Worm (Caenorhabditis elegans) whole organism, L3 larva: ENCODE results near the gene chhy-1.
A peak's percentile ranks its signal among the peaks of the same experiment; 100 is the strongest.

Experiments
- R02D3.7 ChIP-seq: fragments of 150-350 bp; optimal IDR thresholded peaks from 2 replicates; lab custom pipeline; 2014; ENCODE audit warnings: missing biosample characterization, missing genetic modification characterization
- ZK546.5 ChIP-seq: sonication (generic microtip); optimal IDR thresholded peaks from 2 replicates; lab custom pipeline; 2017; ENCODE audit warnings: missing biosample characterization, missing genetic modification characterization
- aly-2 ChIP-seq: fragments of 150-350 bp; optimal IDR thresholded peaks from 2 replicates; lab custom pipeline; 2014; ENCODE audit warnings: missing biosample characterization, missing genetic modification characterization
- ceh-28 ChIP-seq: fragments of 150-350 bp; optimal IDR thresholded peaks from 2 replicates; lab custom pipeline; 2014; ENCODE audit warnings: missing biosample characterization, missing genetic modification reagents, missing genetic modification characterization
- ceh-82 ChIP-seq: fragments of 150-350 bp; optimal IDR thresholded peaks from 2 replicates; lab custom pipeline; 2014; ENCODE audit warnings: missing biosample characterization, missing genetic modification characterization
- daf-12 ChIP-seq: fragments of 150-350 bp; optimal IDR thresholded peaks from 2 replicates; lab custom pipeline; 2014; ENCODE audit warnings: missing biosample characterization, missing genetic modification reagents, missing genetic modification characterization
- egl-27 ChIP-seq: sonication (generic microtip); optimal IDR thresholded peaks from 4 replicates; lab custom pipeline; 2017; ENCODE audit warnings: missing biosample characterization, missing genetic modification reagents, missing genetic modification characterization
- egl-5 ChIP-seq: fragments of 150-350 bp; optimal IDR thresholded peaks from 2 replicates; lab custom pipeline; 2017; ENCODE audit warnings: missing biosample characterization, missing genetic modification reagents, missing genetic modification characterization, inconsistent platforms
- elt-1 ChIP-seq: fragments of 150-350 bp; optimal IDR thresholded peaks from 2 replicates; lab custom pipeline; 2014; ENCODE audit warnings: missing biosample characterization, missing genetic modification characterization
- elt-2 ChIP-seq: sonication (generic microtip); optimal IDR thresholded peaks from 2 replicates; lab custom pipeline; 2016; ENCODE audit warnings: missing genetic modification reagents, mild to moderate bottlenecking, missing genetic modification characterization, missing compliant biosample characterization
- fkh-10 ChIP-seq: sonication (generic microtip); optimal IDR thresholded peaks from 2 replicates; lab custom pipeline; 2017; ENCODE audit warnings: missing biosample characterization, missing genetic modification reagents, missing genetic modification characterization
- fkh-2 ChIP-seq: fragments of 150-350 bp; optimal IDR thresholded peaks from 2 replicates; lab custom pipeline; 2014; ENCODE audit warnings: missing biosample characterization, missing genetic modification reagents, missing genetic modification characterization
- fos-1 ChIP-seq: fragments of 150-350 bp; optimal IDR thresholded peaks from 2 replicates; lab custom pipeline; 2014; ENCODE audit warnings: missing biosample characterization, missing genetic modification characterization
- hmg-11 ChIP-seq: sonication (generic microtip); optimal IDR thresholded peaks from 2 replicates; lab custom pipeline; 2016; ENCODE audit warnings: missing genetic modification characterization, missing compliant biosample characterization
- jun-1 ChIP-seq: fragments of 150-350 bp; optimal IDR thresholded peaks from 2 replicates; lab custom pipeline; 2014; ENCODE audit warnings: missing biosample characterization, missing genetic modification reagents, missing genetic modification characterization
- lin-39 ChIP-seq: fragments of 150-350 bp; optimal IDR thresholded peaks from 2 replicates; lab custom pipeline; 2018; ENCODE audit warnings: missing biosample characterization, missing genetic modification reagents, missing genetic modification characterization
- mdl-1 ChIP-seq: fragments of 150-350 bp; optimal IDR thresholded peaks from 2 replicates; lab custom pipeline; 2014; ENCODE audit warnings: missing biosample characterization, missing genetic modification characterization
- mml-1 ChIP-seq: fragments of 150-350 bp; sonication (generic microtip); optimal IDR thresholded peaks from 3 replicates; lab custom pipeline; 2014; ENCODE audit warnings: missing biosample characterization, missing genetic modification characterization
- nfya-1 ChIP-seq: sonication (generic microtip); optimal IDR thresholded peaks from 2 replicates; lab custom pipeline; 2017; ENCODE audit warnings: missing genetic modification characterization, mild to moderate bottlenecking, missing compliant biosample characterization, antibody characterized with exemption, moderate library complexity; ENCODE audit not compliant: insufficient read depth
- nhr-11 ChIP-seq: fragments of 150-350 bp; optimal IDR thresholded peaks from 2 replicates; lab custom pipeline; 2014; ENCODE audit warnings: missing biosample characterization, missing genetic modification characterization
- nhr-12 ChIP-seq: fragments of 150-350 bp; optimal IDR thresholded peaks from 2 replicates; lab custom pipeline; 2014; ENCODE audit warnings: missing biosample characterization, missing genetic modification characterization
- nhr-23 ChIP-seq: fragments of 150-350 bp; optimal IDR thresholded peaks from 2 replicates; lab custom pipeline; 2014; ENCODE audit warnings: missing biosample characterization, missing genetic modification reagents, missing genetic modification characterization
- nhr-237 ChIP-seq: fragments of 150-350 bp; optimal IDR thresholded peaks from 2 replicates; lab custom pipeline; 2014; ENCODE audit warnings: missing biosample characterization, missing genetic modification characterization
- nhr-25 ChIP-seq: sonication (generic microtip); optimal IDR thresholded peaks from 2 replicates; lab custom pipeline; 2017; ENCODE audit warnings: missing biosample characterization, missing genetic modification characterization
- nhr-28 ChIP-seq: fragments of 150-350 bp; optimal IDR thresholded peaks from 2 replicates; lab custom pipeline; 2014; ENCODE audit warnings: missing biosample characterization, missing genetic modification characterization
- nhr-43 ChIP-seq: sonication (generic microtip); optimal IDR thresholded peaks from 2 replicates; lab custom pipeline; 2016; ENCODE audit warnings: mild to moderate bottlenecking, missing genetic modification characterization, missing compliant biosample characterization; ENCODE audit not compliant: poor library complexity, severe bottlenecking
- nhr-67 ChIP-seq: fragments of 150-350 bp; optimal IDR thresholded peaks from 2 replicates; lab custom pipeline; 2014; ENCODE audit warnings: missing biosample characterization, missing genetic modification characterization
- pha-4 ChIP-seq: fragments of 150-350 bp; optimal IDR thresholded peaks from 2 replicates; lab custom pipeline; 2014; ENCODE audit warnings: missing biosample characterization, missing genetic modification reagents, missing genetic modification characterization
- pqm-1 ChIP-seq: fragments of 150-350 bp; optimal IDR thresholded peaks from 2 replicates; lab custom pipeline; 2017; ENCODE audit warnings: missing biosample characterization, missing genetic modification characterization, inconsistent platforms
- sea-2 ChIP-seq: fragments of 150-350 bp; sonication (generic microtip); optimal IDR thresholded peaks from 4 replicates; lab custom pipeline; 2014; ENCODE audit warnings: missing biosample characterization, missing genetic modification reagents, missing genetic modification characterization
- snpc-4 ChIP-seq: fragments of 150-350 bp; optimal IDR thresholded peaks from 2 replicates; lab custom pipeline; 2014; ENCODE audit warnings: missing biosample characterization, missing genetic modification characterization
- tbx-2 ChIP-seq: sonication (generic microtip); optimal IDR thresholded peaks from 2 replicates; lab custom pipeline; 2016; ENCODE audit warnings: mild to moderate bottlenecking, missing genetic modification characterization, missing compliant biosample characterization
- unc-62 ChIP-seq: fragments of 150-350 bp; sonication (generic microtip); optimal IDR thresholded peaks from 4 replicates; lab custom pipeline; 2014; ENCODE audit warnings: missing biosample characterization, missing genetic modification reagents, missing genetic modification characterization
- zag-1 ChIP-seq: fragments of 150-350 bp; optimal IDR thresholded peaks from 2 replicates; lab custom pipeline; 2014; ENCODE audit warnings: missing biosample characterization, missing genetic modification characterization
- ztf-11 ChIP-seq: fragments of 150-350 bp; optimal IDR thresholded peaks from 2 replicates; lab custom pipeline; 2014; ENCODE audit warnings: missing biosample characterization, missing genetic modification characterization
- ztf-4 ChIP-seq: fragments of 150-350 bp; optimal IDR thresholded peaks from 2 replicates; lab custom pipeline; 2014; ENCODE audit warnings: missing biosample characterization, missing genetic modification characterization

The chhy-1 gene

DNA sequence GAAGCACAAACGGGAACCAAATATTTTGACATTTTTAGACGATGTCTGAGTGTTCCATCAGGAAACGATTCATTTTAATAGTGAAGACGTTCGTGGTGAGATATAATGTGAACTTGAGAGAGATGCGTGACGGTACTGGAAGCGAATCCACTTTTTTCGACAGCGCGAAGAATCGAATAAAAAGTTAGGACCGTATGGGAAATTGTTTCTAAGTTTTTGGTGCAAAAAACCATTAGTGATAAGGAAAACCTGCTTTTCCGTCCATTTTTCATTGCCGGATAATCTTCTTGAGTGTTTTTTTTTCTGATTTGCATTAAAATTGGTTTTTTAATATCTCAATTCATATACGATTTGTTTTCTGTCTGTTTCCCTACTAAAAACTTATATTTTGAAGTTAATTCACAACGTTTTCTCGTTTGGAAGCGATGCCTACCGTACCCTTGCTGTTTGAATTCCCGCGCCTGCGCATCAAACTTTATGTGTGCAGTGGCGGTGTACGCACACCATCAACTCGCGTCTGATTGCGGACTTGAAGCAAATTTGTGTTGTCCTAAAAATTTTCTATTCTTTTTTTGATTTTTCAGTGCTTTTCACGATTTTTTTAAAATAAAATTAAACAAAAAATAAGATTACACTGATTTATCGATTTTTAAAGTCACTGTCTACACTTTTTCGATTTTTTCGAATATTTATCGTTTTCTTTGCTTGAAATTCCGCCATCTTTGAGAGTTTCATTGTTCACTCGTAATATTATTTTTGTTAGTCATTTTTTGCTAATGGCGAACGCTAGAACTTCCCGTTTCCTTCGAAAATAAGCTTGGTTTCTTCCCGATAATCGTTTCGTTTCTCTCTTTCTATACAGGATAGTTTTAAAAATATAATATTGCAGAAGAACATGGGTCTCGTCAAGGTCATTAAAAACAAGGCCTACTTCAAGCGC is 48.1 kb downstream of the chhy-1 start, which contains the start of the genes col-38 and rpl-5 (continued):
- no peak for TF ChIP-seq nhr-12
- TF ChIP-seq elt-2 (tag; lab: Kevin White, UChicago), result peak; percentile 72
- TF ChIP-seq tbx-2 (tag; lab: Kevin White, UChicago), result peak; percentile 38
- TF ChIP-seq fos-1 (tag; lab: Kevin White, UChicago), result no peak
- peak; percentile 73 for TF ChIP-seq R02D3.7
- peak; percentile 97 for TF ChIP-seq nfya-1 (tag; lab: Kevin White, UChicago)
- no peak for TF ChIP-seq nhr-28
- TF ChIP-seq nhr-43 (tag; lab: Kevin White, UChicago), result peak; percentile 66
- no peak for TF ChIP-seq zag-1 (tag; lab: Kevin White, UChicago)
- TF ChIP-seq lin-39, result peak; percentile 93
- TF ChIP-seq aly-2 (tag; lab: Kevin White, UChicago), result no peak
- TF ChIP-seq snpc-4 (tag; lab: Kevin White, UChicago), result peak; percentile 78
- TF ChIP-seq nhr-25 (tag; lab: Kevin White, UChicago), result peak; percentile 94
- peak; percentile 84 for TF ChIP-seq ZK546.5 (tag; lab: Kevin White, UChicago)
- peak; percentile 63 for TF ChIP-seq hmg-11 (tag; lab: Kevin White, UChicago)
- no peak for TF ChIP-seq mml-1 (tag; lab: Kevin White, UChicago)
- no peak for TF ChIP-seq daf-12 (tag; lab: Kevin White, UChicago)

DNA sequence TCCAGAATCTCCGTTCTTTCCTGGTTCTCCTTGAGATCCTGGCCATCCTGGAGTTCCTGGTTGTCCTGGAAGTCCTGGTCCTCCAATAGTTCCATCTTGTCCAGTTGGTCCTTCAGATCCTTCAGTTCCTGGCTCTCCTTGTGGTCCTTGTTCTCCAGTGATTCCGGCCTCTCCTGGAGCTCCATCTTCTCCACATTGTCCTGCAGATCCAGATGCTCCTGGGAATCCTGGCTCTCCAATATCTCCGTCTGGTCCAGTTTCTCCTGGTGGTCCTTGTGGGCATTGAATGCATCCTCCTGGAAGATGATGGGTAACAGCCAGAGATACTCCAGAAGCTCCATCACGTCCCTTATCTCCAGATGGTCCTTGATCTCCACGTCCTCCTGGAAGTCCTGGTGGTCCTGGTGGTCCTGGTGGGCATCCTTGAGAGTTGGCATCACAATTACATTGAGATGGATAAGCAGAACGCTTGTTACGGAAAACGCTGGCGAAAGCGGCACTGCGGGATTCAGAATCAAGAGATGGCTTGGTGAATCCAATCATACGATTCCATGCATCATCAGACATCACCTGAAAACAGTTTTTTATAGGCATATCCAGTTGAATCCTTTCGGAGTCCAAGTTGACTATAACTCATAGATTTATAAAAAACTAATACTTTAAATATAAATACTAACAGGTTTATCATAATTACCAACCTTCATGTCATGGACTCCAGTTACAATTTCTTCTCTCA is 49.0 kb downstream of the chhy-1 start:
- TF ChIP-seq zag-1 (tag; lab: Kevin White, UChicago), result no peak
- TF ChIP-seq mdl-1 (tag; lab: Kevin White, UChicago), result no peak
- TF ChIP-seq jun-1 (tag; lab: Kevin White, UChicago), result no peak
- TF ChIP-seq fkh-10, result no peak
- no peak for TF ChIP-seq nhr-23 (tag; lab: Kevin White, UChicago)
- TF ChIP-seq pha-4 (tag; lab: Kevin White, UChicago), result no peak
- TF ChIP-seq egl-5 (tag; lab: Kevin White, UChicago), result no peak
- no peak for TF ChIP-seq pqm-1 (tag; lab: Kevin White, UChicago)
- TF ChIP-seq ztf-4 (tag; lab: Kevin White, UChicago), result no peak
- TF ChIP-seq R02D3.7, result no peak
- TF ChIP-seq nhr-11 (tag; lab: Kevin White, UChicago), result no peak
- TF ChIP-seq ceh-28 (tag; lab: Kevin White, UChicago), result no peak
- no peak for TF ChIP-seq lin-39
- TF ChIP-seq ztf-11 (tag; lab: Kevin White, UChicago), result no peak
- no peak for TF ChIP-seq ceh-82 (tag; lab: Kevin White, UChicago)
- TF ChIP-seq sea-2 (GFP tag; lab: Kevin White, UChicago), result no peak
- TF ChIP-seq elt-2 (tag; lab: Kevin White, UChicago), result no peak
- no peak for TF ChIP-seq elt-1 (tag; lab: Kevin White, UChicago)
- TF ChIP-seq nhr-237 (tag; lab: Kevin White, UChicago), result no peak
- TF ChIP-seq nfya-1 (tag; lab: Kevin White, UChicago), result no peak

DNA sequence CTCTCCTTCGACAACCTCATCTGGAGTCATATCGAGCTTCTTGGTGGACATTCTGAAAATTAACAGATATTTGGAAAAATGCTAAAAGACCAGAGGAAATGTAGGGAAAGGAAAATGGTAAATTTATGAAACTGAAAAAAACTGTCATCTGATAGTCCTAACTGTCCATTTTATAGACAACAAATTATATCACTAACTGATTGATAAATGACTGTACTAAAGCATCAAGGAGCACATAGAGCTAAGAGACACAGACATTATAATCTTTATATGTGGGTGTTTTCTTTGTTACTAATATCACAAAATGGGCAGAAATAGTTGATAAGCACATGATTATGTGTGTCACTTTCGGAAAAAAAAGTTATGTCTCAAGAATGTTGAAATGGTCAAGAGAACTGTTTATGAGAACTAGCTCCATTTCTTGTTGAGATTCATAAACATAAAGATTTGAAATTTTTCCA is 50.6 kb downstream of the chhy-1 start, which contains the start of gene F54C9.3:
Gene F54C9.3, minus strand, starts transcription at position 51 of the 461 bp plus-strand sequence.
- TF ChIP-seq egl-27 (tag; lab: Kevin White, UChicago), result no peak
- TF ChIP-seq unc-62 (GFP tag; lab: Kevin White, UChicago), result no peak
- TF ChIP-seq nhr-28, result no peak
- no peak for TF ChIP-seq snpc-4 (tag; lab: Kevin White, UChicago)
- no peak for TF ChIP-seq fkh-10
- TF ChIP-seq elt-2 (tag; lab: Kevin White, UChicago), result peak; percentile 95
- no peak for TF ChIP-seq nhr-67 (tag; lab: Kevin White, UChicago)
- no peak for TF ChIP-seq zag-1 (tag; lab: Kevin White, UChicago)
- no peak for TF ChIP-seq tbx-2 (tag; lab: Kevin White, UChicago)
- peak; percentile 80 for TF ChIP-seq pha-4 (tag; lab: Kevin White, UChicago)
- no peak for TF ChIP-seq fkh-2 (tag; lab: Kevin White, UChicago)
- peak; percentile 98 for TF ChIP-seq pqm-1 (tag; lab: Kevin White, UChicago)
- peak; percentile 55 for TF ChIP-seq jun-1 (tag; lab: Kevin White, UChicago)
